Worm (Caenorhabditis elegans) whole organism, young adult: ENCODE measurements around the gene irld-7.
"Not testable (repeated sequence)": the region's sequence is repeated elsewhere in the genome, so short reads cannot be mapped to it uniquely, and the experiment has no call there.

Source experiments
- B0336.3 ChIP-seq: fragments of 200-800 bp; sonication (Bioruptor generic); IDR thresholded peaks from 2 replicates; pipeline ENCODE4 v1.3.6; 2022; ENCODE audit warnings: missing genetic modification characterization, missing compliant biosample characterization
- F39B2.1 ChIP-seq: fragments of 200-800 bp; sonication (Bioruptor generic); IDR thresholded peaks from 2 replicates; pipeline ENCODE4 v1.3.6; 2022; ENCODE audit warnings: missing genetic modification reagents, missing genetic modification characterization, missing compliant biosample characterization
- F52B5.7 ChIP-seq: sonication (generic microtip); optimal IDR thresholded peaks from 2 replicates; lab custom pipeline; 2016; ENCODE audit warnings: mild to moderate bottlenecking, missing genetic modification characterization, missing compliant biosample characterization
- F57A8.1 ChIP-seq: fragments of 200-800 bp; sonication (Bioruptor generic); optimal IDR thresholded peaks from 2 replicates; lab custom pipeline; 2018; ENCODE audit warnings: mild to moderate bottlenecking, missing genetic modification characterization, moderate library complexity, missing compliant biosample characterization
- K12H6.12 ChIP-seq: fragments of 200-800 bp; sonication (Bioruptor generic); optimal IDR thresholded peaks from 2 replicates; lab custom pipeline; 2018; ENCODE audit warnings: mild to moderate bottlenecking, missing genetic modification characterization, missing compliant biosample characterization
- T07F8.4 ChIP-seq: sonication (generic microtip); optimal IDR thresholded peaks from 2 replicates; lab custom pipeline; 2016; ENCODE audit warnings: mild to moderate bottlenecking, missing genetic modification characterization, moderate library complexity, missing compliant biosample characterization
- Y53F4B.3 ChIP-seq: fragments of 200-800 bp; sonication (Bioruptor generic); IDR thresholded peaks from 2 replicates; pipeline ENCODE4 v1.3.6; 2022; ENCODE audit warnings: missing genetic modification reagents, missing genetic modification characterization, missing compliant biosample characterization
- Y95B8A.8 ChIP-seq: fragments of 200-800 bp; sonication (Bioruptor generic); IDR thresholded peaks from 2 replicates; pipeline ENCODE4 v1.3.6; 2022; ENCODE audit warnings: missing genetic modification reagents, missing genetic modification characterization, missing compliant biosample characterization
- akir-1 ChIP-seq: fragments of 200-800 bp; sonication (Bioruptor generic); optimal IDR thresholded peaks from 2 replicates; lab custom pipeline; 2018; ENCODE audit warnings: mild to moderate bottlenecking, missing genetic modification characterization, moderate library complexity, missing compliant biosample characterization
- ama-1 ChIP-seq, 3 experiments: fragments of 150-350 bp in 1 of 3; sonication (generic microtip) in 2 of 3; optimal IDR thresholded peaks; 2 replicates each; lab custom pipeline; 2014 to 2018; ENCODE audit warnings: missing biosample characterization in 2 of 3, missing genetic modification characterization in 2 of 3, missing genetic modification reagents in 2 of 3
- atf-7 ChIP-seq: sonication (generic microtip); optimal IDR thresholded peaks from 2 replicates; lab custom pipeline; 2017; ENCODE audit warnings: mild to moderate bottlenecking, missing genetic modification characterization, missing compliant biosample characterization
- cebp-2 ChIP-seq: fragments of 200-800 bp; sonication (Bioruptor generic); IDR thresholded peaks from 2 replicates; pipeline ENCODE4 v1.3.6; 2022; ENCODE audit warnings: missing genetic modification characterization, missing compliant biosample characterization
- dpl-1 ChIP-seq: fragments of 150-350 bp; optimal IDR thresholded peaks from 2 replicates; lab custom pipeline; 2014; ENCODE audit warnings: missing biosample characterization, missing genetic modification reagents, missing genetic modification characterization
- egrh-3 ChIP-seq: fragments of 200-800 bp; sonication (Bioruptor generic); IDR thresholded peaks from 2 replicates; pipeline ENCODE4 v1.3.6; 2022; ENCODE audit warnings: missing genetic modification reagents, missing genetic modification characterization, missing compliant biosample characterization
- ekl-4 ChIP-seq: fragments of 200-800 bp; sonication (Bioruptor generic); IDR thresholded peaks from 2 replicates; pipeline ENCODE4 v1.3.6; 2022; ENCODE audit warnings: missing genetic modification reagents, missing genetic modification characterization, missing compliant biosample characterization
- ets-4 ChIP-seq: fragments of 200-800 bp; sonication (Bioruptor generic); optimal IDR thresholded peaks from 2 replicates; lab custom pipeline; 2018; ENCODE audit warnings: mild to moderate bottlenecking, missing genetic modification characterization, missing compliant biosample characterization
- gei-17 ChIP-seq: fragments of 200-800 bp; sonication (Bioruptor generic); optimal IDR thresholded peaks from 2 replicates; lab custom pipeline; 2018; ENCODE audit warnings: mild to moderate bottlenecking, missing genetic modification characterization, missing compliant biosample characterization
- hmg-1.2 ChIP-seq: fragments of 200-800 bp; sonication (Bioruptor generic); IDR thresholded peaks from 2 replicates; pipeline ENCODE4 v1.3.6; 2022; ENCODE audit warnings: missing genetic modification reagents, missing genetic modification characterization, missing compliant biosample characterization
- hsf-1 ChIP-seq: fragments of 200-800 bp; sonication (Bioruptor generic); IDR thresholded peaks from 2 replicates; pipeline ENCODE4 v1.3.6; 2022; ENCODE audit warnings: missing genetic modification reagents, missing genetic modification characterization, missing compliant biosample characterization
- lin-40 ChIP-seq: sonication (generic microtip); optimal IDR thresholded peaks from 2 replicates; lab custom pipeline; 2016; ENCODE audit warnings: missing genetic modification characterization, mild to moderate bottlenecking, missing compliant biosample characterization, missing genotype, missing genetic modification reagents
- lir-1 ChIP-seq: fragments of 200-800 bp; sonication (Bioruptor generic); conservative IDR thresholded peaks from 2 replicates; pipeline ENCODE4 v1.3.6; 2022; ENCODE audit warnings: missing genetic modification reagents, missing genetic modification characterization, missing compliant biosample characterization
- madf-3 ChIP-seq: fragments of 200-800 bp; sonication (Bioruptor generic); IDR thresholded peaks from 2 replicates; pipeline ENCODE4 v1.3.6; 2022; ENCODE audit warnings: missing genetic modification reagents, missing genetic modification characterization, missing compliant biosample characterization
- madf-6 ChIP-seq: fragments of 200-800 bp; sonication (Bioruptor generic); IDR thresholded peaks from 2 replicates; pipeline ENCODE4 v1.3.6; 2022; ENCODE audit warnings: missing genetic modification reagents, missing genetic modification characterization, missing compliant biosample characterization
- mes-4 ChIP-seq: sonication (generic microtip); optimal IDR thresholded peaks from 2 replicates; lab custom pipeline; 2016; ENCODE audit warnings: missing genotype, missing genetic modification characterization, missing compliant biosample characterization
- mxl-1 ChIP-seq: sonication (generic microtip); optimal IDR thresholded peaks from 2 replicates; lab custom pipeline; 2016; ENCODE audit warnings: missing genetic modification characterization, missing compliant biosample characterization
- nfyb-1 ChIP-seq: fragments of 200-800 bp; sonication (Bioruptor generic); IDR thresholded peaks from 2 replicates; pipeline ENCODE4 v1.3.6; 2022; ENCODE audit warnings: missing genetic modification reagents, missing genetic modification characterization, missing compliant biosample characterization
- nhr-80 ChIP-seq: sonication (generic microtip); optimal IDR thresholded peaks from 2 replicates; lab custom pipeline; 2016; ENCODE audit warnings: missing genetic modification characterization, missing compliant biosample characterization
- snpc-4 ChIP-seq, 5 experiments: fragments of 150-350 bp in 1 of 5; sonication (generic microtip) in 4 of 5; optimal IDR thresholded peaks; 2 replicates each; lab custom pipeline; 2014 to 2018; ENCODE audit warnings: missing genetic modification characterization in 5 of 5, missing biosample characterization in 3 of 5, antibody characterized with exemption in 2 of 5, mild to moderate bottlenecking in 2 of 5, missing compliant biosample characterization in 2 of 5, missing genotype in 2 of 5, moderate library complexity in 2 of 5, missing genetic modification reagents in 1 of 5
- ztf-22 ChIP-seq: fragments of 200-800 bp; sonication (Bioruptor generic); optimal IDR thresholded peaks from 2 replicates; lab custom pipeline; 2018; ENCODE audit warnings: mild to moderate bottlenecking, missing genetic modification characterization, moderate library complexity, missing compliant biosample characterization
- ztf-3 ChIP-seq: fragments of 200-800 bp; sonication (Bioruptor generic); optimal IDR thresholded peaks from 2 replicates; lab custom pipeline; 2018; ENCODE audit warnings: mild to moderate bottlenecking, missing genetic modification characterization, missing compliant biosample characterization
- ztf-6 ChIP-seq: fragments of 200-800 bp; sonication (Bioruptor generic); IDR thresholded peaks from 2 replicates; pipeline ENCODE4 v1.3.6; 2022; ENCODE audit warnings: missing genetic modification reagents, missing genetic modification characterization, missing compliant biosample characterization

irld-7 gene

DNA sequence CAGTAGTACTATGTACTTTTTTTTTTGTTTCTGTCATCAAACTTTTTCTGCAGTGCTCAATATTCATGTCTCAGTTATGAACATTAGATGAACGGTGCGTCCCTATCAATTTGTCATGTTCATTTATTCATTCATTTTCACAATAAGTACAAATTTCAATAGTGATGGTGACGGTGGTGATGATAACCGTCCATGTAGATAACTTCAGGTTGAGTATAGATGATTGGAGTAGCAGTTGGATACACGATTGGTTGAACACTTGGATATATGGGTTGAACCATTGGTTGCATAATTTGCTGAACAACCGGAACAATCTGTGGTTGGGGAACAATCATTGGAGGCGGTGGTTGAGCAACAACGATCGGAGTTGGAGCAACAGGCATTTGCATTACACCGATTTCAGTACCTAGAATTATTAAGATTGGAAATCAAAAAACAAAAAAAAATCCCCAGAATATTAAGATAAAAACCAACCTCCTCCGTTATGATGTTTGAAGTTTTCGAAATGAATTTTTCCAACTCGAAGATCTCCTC is 2.0 kb upstream of the irld-7 start (continued):
- TF ChIP-seq ztf-3 (GFP tag; lab: Kevin White, UChicago): no peak
- TF ChIP-seq madf-3 (GFP tag; lab: Robert Waterston, UW): 0 out of 2 replicates have a peak, but pooled peaks have one; percentile 45
- no peak for TF ChIP-seq lir-1 (GFP tag; lab: Robert Waterston, UW)
- TF ChIP-seq snpc-4 (GFP tag; optimal IDR thresholded peaks at IDR 0.05; lab: Kevin White, UChicago): no peak
- TF ChIP-seq snpc-4 (tag; optimal IDR thresholded peaks at IDR 0.05; lab: Kevin White, UChicago): peak in 1 of 4 experiments; percentile 61
- 0 out of 2 replicates have a peak, but pooled peaks have one; percentile 7 for TF ChIP-seq hmg-1.2 (GFP tag; lab: Robert Waterston, UW)
- no peak for TF ChIP-seq mes-4 (tag; lab: Kevin White, UChicago)
- no peak for TF ChIP-seq ama-1 (optimal IDR thresholded peaks at IDR 0.05; lab: Kevin White, UChicago)
- TF ChIP-seq ama-1 (GFP tag; optimal IDR thresholded peaks at IDR 0.05; lab: Kevin White, UChicago): no peak
- no peak for TF ChIP-seq ets-4 (GFP tag; lab: Kevin White, UChicago)
- no peak for TF ChIP-seq ztf-22
- TF ChIP-seq nhr-80 (tag; lab: Kevin White, UChicago): no peak
- TF ChIP-seq gei-17 (GFP tag; lab: Kevin White, UChicago): no peak
- no peak for TF ChIP-seq ekl-4 (GFP tag; lab: Robert Waterston, UW)
- no peak for TF ChIP-seq nfyb-1 (GFP tag; lab: Robert Waterston, UW)
- TF ChIP-seq madf-6 (GFP tag; lab: Robert Waterston, UW): 0 out of 2 replicates have a peak, but pooled peaks have one; percentile 32
- no peak for TF ChIP-seq K12H6.12
- no peak for TF ChIP-seq lin-40 (tag; lab: Kevin White, UChicago)
- no peak for TF ChIP-seq atf-7 (tag; lab: Kevin White, UChicago)
- TF ChIP-seq egrh-3 (GFP tag; lab: Robert Waterston, UW): no peak
- TF ChIP-seq F52B5.7 (tag; lab: Kevin White, UChicago): no peak
- TF ChIP-seq dpl-1 (GFP tag; lab: Kevin White, UChicago): no peak
- TF ChIP-seq T07F8.4 (tag; lab: Kevin White, UChicago): no peak
- no peak for TF ChIP-seq cebp-2 (GFP tag; lab: Robert Waterston, UW)
- no peak for TF ChIP-seq ztf-6 (GFP tag; lab: Robert Waterston, UW)
- peak; percentile 51; the same call in 1 of the 2 replicates for TF ChIP-seq B0336.3 (GFP tag; lab: Robert Waterston, UW)

DNA sequence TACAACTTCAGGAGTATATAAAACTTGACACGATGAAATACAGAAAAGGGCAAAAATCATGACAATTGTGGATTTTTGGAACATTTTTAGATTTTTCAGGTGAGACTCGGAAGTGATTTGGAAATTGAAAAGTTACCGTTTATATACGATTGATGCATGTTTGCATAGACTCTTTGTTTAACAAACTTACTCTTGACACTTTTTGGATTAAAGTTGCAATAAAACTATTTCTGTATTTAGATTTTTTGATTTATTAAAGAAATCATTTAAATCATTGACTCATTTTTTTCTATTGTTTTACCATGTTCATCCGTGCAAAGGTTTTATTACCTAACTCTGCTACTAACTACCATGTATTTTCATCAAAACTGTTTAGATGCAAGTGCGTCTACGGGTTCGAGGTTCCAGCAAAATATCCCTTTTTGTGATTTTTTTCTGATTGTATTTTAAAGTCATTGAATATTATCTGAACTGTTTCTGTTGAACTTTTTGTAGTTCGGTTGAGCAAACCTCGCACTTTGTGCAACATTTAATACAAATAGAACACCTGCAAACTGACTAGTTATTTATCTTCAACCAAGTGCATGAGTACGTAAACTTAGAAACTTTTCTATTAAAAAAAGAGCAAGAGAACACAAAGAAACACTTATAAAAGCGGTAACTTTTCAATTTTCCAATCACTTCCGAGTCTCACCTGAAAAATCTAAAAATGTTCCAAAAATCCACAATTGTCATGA is 1.0 kb downstream of the irld-7 start, which contains the start of the genes nspb-1 and nspb-2:
Gene nspb-1 (minus strand): TSS at position 101 of the 737 bp plus-strand sequence.
Gene nspb-2 (plus strand): TSS at position 687 of the 737 bp plus-strand sequence.
- not testable (repeated sequence) for TF ChIP-seq Y53F4B.3 (GFP tag; lab: Robert Waterston, UW); F57A8.1 (GFP tag; lab: Kevin White, UChicago); T07F8.4 (tag; lab: Kevin White, UChicago)

DNA sequence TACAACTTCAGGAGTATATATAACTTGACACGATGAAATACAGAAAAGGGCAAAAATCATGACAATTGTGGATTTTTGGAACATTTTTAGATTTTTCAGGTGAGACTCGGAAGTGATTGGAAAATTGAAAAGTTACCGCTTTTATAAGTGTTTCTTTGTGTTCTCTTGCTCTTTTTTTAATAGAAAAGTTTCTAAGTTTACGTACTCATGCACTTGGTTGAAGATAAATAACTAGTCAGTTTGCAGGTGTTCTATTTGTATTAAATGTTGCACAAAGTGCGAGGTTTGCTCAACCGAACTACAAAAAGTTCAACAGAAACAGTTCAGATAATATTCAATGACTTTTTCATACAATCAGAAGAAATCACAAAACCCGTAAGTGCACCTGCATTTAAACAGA is 4.7 kb downstream of the irld-7 start, which contains the start of gene nspb-3:
Gene nspb-3 (minus strand): TSS at position 101 of the 400 bp plus-strand sequence.
- TF ChIP-seq Y95B8A.8; akir-1 (GFP tag; lab: Kevin White, UChicago); F39B2.1 (GFP tag; lab: Robert Waterston, UW): not testable (repeated sequence)

DNA sequence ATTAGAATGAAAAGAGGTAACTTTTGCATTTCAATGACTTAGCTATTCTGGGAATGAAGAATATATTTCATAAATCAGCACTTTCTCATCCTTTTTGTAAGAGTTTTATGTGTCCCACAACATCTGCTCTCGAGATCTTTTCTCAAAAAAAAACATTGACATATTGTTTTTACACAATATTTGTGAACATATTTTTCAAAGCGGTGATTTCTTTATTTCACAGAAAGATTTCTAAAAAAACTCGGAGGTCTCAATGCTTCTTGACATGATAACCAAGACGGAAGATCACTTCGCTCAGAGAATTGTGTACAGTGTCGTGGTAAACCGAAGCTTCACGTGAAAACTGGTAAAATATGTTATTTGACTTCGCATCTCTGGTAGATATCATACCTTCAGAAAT is 5.8 kb downstream of the irld-7 start, which contains the start of gene F38A5.22:
Gene F38A5.22 (minus strand): TSS at position 29 of the 400 bp plus-strand sequence.
- no peak for TF ChIP-seq mxl-1 (tag; lab: Kevin White, UChicago)
- no peak for TF ChIP-seq hsf-1 (GFP tag; lab: Robert Waterston, UW)
